Worm (Caenorhabditis elegans) whole organism, mixed stage, embryonic: ENCODE measurements around the gene R07B1.11.

ENCODE experiments used
- mab-5 ChIP-seq: fragments of 150-350 bp; optimal IDR thresholded peaks from 2 replicates; lab custom pipeline; 2014; ENCODE audit warnings: missing biosample characterization, missing genetic modification characterization
- nhr-2 ChIP-seq: fragments of 150-350 bp; optimal IDR thresholded peaks from 2 replicates; lab custom pipeline; 2014; ENCODE audit warnings: missing biosample characterization, missing genetic modification characterization

ce11 chrX:9840864-9841263, 15.9 kb upstream of the R07B1.11 start:
- TF ChIP-seq nhr-2 (tag; lab: Kevin White, UChicago) = no peak
- peak; percentile 50 for TF ChIP-seq mab-5 (tag; lab: Kevin White, UChicago)
